Worm (Caenorhabditis elegans): Measurements from ENCODE around the gene twk-26.

The twk-26 gene

ce11 chrX:3054802-3055201 lies at the start of gene twk-26:
twk-26 (minus strand) TSS chrX:3054824.
- TF ChIP-seq elt-2 (tag; optimal IDR thresholded peaks at IDR 0.05) (peak; percentile 19), ces-1 (GFP tag; optimal IDR thresholded peaks at IDR 0.05) (no peak)

ce11 chrX:3102817-3103216 lies 48.2 kb upstream of the twk-26 start:
- TF ChIP-seq ceh-90 (tag; optimal IDR thresholded peaks at IDR 0.05) (no peak), unc-62 (GFP tag; optimal IDR thresholded peaks at IDR 0.05) (no peak), dsc-1 (tag; optimal IDR thresholded peaks at IDR 0.05) (peak; percentile 18), skn-1 (tag; optimal IDR thresholded peaks at IDR 0.05) (peak; percentile 16), aha-1 (tag; optimal IDR thresholded peaks at IDR 0.05) (no peak), ama-1 (optimal IDR thresholded peaks at IDR 0.05) (no peak), sup-37 (GFP tag; optimal IDR thresholded peaks at IDR 0.05) (no peak), zag-1 (tag; optimal IDR thresholded peaks at IDR 0.05) (no peak), nhr-90 (tag; optimal IDR thresholded peaks at IDR 0.05; ENCODE audit: poor library complexity) (no peak), ceh-88 (GFP tag; IDR thresholded peaks at IDR 0.05) (no peak), hpl-2 (GFP tag; optimal IDR thresholded peaks at IDR 0.05) (no peak), nhr-20 (tag; optimal IDR thresholded peaks at IDR 0.05) (no peak), nhr-71 (tag; optimal IDR thresholded peaks at IDR 0.05) (peak; percentile 9), snu-23 (GFP tag; optimal IDR thresholded peaks at IDR 0.05) (peak; percentile 10), mdl-1 (tag; optimal IDR thresholded peaks at IDR 0.05) (no peak), fkh-8 (tag; optimal IDR thresholded peaks at IDR 0.05) (peak; percentile 26), nhr-11 (tag; optimal IDR thresholded peaks at IDR 0.05) (no peak), unc-98 (GFP tag; IDR thresholded peaks at IDR 0.05) (no peak), mep-1 (tag; optimal IDR thresholded peaks at IDR 0.05) (peak; percentile 34), ceh-8 (GFP tag; optimal IDR thresholded peaks at IDR 0.05) (no peak), nhr-76 (tag; optimal IDR thresholded peaks at IDR 0.05) (no peak), efl-3 (GFP tag; optimal IDR thresholded peaks at IDR 0.05) (no peak), ces-1 (GFP tag; optimal IDR thresholded peaks at IDR 0.05) (no peak), elt-3 (tag; optimal IDR thresholded peaks at IDR 0.05) (no peak), sptf-1 (tag; optimal IDR thresholded peaks at IDR 0.05) (no peak), lin-14 (GFP tag; optimal IDR thresholded peaks at IDR 0.05) (peak; percentile 57), isw-1 (GFP tag; IDR thresholded peaks at IDR 0.05) (no peak), xbp-1 (tag; optimal IDR thresholded peaks at IDR 0.05) (no peak), irx-1 (tag; optimal IDR thresholded peaks at IDR 0.05) (no peak), Y116A8C.19 (tag; optimal IDR thresholded peaks at IDR 0.05; ENCODE audit: borderline replicate concordance) (no peak), ceh-63 (GFP tag; optimal IDR thresholded peaks at IDR 0.05) (no peak), zip-4 (GFP tag; optimal IDR thresholded peaks at IDR 0.05) (no peak), mab-9 (GFP tag; IDR thresholded peaks at IDR 0.05) (no peak), lin-15B (tag; optimal IDR thresholded peaks at IDR 0.05) (no peak), aly-2 (tag; optimal IDR thresholded peaks at IDR 0.05) (no peak), rnt-1 (tag; optimal IDR thresholded peaks at IDR 0.05) (peak; percentile 25), dpl-1 (GFP tag; optimal IDR thresholded peaks at IDR 0.05) (no peak), mef-2 (tag; optimal IDR thresholded peaks at IDR 0.05) (no peak), unc-30 (tag; optimal IDR thresholded peaks at IDR 0.05) (no peak), lsy-2 (tag; optimal IDR thresholded peaks at IDR 0.05) (no peak), blmp-1 (tag; optimal IDR thresholded peaks at IDR 0.05) (no peak), F16B12.6 (tag; optimal IDR thresholded peaks at IDR 0.05) (no peak), ztf-11 (tag; optimal IDR thresholded peaks at IDR 0.05) (no peak)
